1 fruit fly cellular context compared by ENCODE assay signal in the genomic region with DNA sequence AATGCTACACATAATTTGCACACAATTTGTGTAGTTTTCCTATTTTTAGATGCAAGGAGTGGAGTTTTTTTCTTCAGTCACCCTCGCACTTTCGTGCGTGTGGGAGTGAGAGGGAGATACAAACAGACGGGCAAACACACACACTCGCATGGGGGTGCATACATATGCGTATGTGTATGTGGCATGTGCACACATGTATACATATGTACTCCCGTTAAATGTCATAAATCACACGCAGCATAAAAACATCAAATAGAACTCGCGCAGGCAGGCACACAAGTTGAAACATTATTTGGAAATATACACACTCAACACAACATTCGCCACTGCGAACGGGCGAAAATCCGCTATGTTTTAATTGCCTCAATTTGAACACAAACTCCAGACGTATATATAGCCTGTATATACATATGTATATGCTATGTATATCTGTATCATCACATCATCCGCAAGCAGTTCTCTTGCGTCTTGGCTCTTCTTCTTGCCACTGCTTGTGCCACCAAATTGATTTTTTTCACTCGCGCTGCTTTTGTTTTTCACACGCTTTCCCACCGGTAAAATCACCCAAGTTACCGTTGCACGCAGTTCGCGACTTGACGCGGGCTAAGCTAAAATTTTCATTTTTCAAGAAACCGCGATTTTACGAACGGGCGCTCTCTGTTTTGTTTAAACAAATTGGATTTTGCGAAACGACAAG.
A peak's percentile ranks its signal among the peaks of the same experiment; 100 is the strongest.
TF ChIP-seq lines count a peak whose summit lies in the region.

A gene (plus strand): TSS at position 508 of the 697 bp plus-strand sequence.
A gene (minus strand): TSS at position 686 of the 697 bp plus-strand sequence.

TF ChIP-seq in whole organism, embryonic, 481 proteins besides CTCF, POLR2A, EP300 and RAD21 (continued from another document):
- TF ChIP-seq chinmo (GFP tag; IDR thresholded peaks at IDR 0.05; lab: Robert Waterston, UW; ENCODE audit: partially characterized antibody): 0 out of 4 replicates have a peak, but pooled peaks have one; percentile 25
- no peak for TF ChIP-seq CG6272 (GFP tag; IDR thresholded peaks at IDR 0.05; lab: Robert Waterston, UW)
- no peak for TF ChIP-seq mirr (GFP tag; optimal IDR thresholded peaks at IDR 0.05; lab: Kevin White, UChicago)
- TF ChIP-seq CG12659 (GFP tag; optimal IDR thresholded peaks at IDR 0.05; lab: Kevin White, UChicago): no peak
- peak; percentile 55; the same call in 1 of the 3 replicates for TF ChIP-seq CG6175 (GFP tag; IDR thresholded peaks at IDR 0.05; lab: Robert Waterston, UW)
- no peak for TF ChIP-seq CG2678 (tag; optimal IDR thresholded peaks at IDR 0.05; lab: Kevin White, UChicago)
- TF ChIP-seq CG10267 (tag; optimal IDR thresholded peaks at IDR 0.05; lab: Kevin White, UChicago): no peak
- peak; percentile 59 for TF ChIP-seq E2f2 (GFP tag; IDR thresholded peaks at IDR 0.05; lab: Robert Waterston, UW)
- 0 out of 3 replicates have a peak, but pooled peaks have one; percentile 25 for TF ChIP-seq C15 (GFP tag; IDR thresholded peaks at IDR 0.05; lab: Robert Waterston, UW)
- TF ChIP-seq MESR4 (GFP tag; optimal IDR thresholded peaks at IDR 0.05; lab: Kevin White, UChicago): peak; percentile 52
- TF ChIP-seq CG32767 (GFP tag; IDR thresholded peaks at IDR 0.05; lab: Robert Waterston, UW): peak; percentile 25; the same call in 1 of the 2 replicates
- TF ChIP-seq CG10321 (GFP tag; IDR thresholded peaks at IDR 0.05; lab: Robert Waterston, UW): peak; percentile 33; the same call in 1 of the 2 replicates
- TF ChIP-seq onecut (GFP tag; IDR thresholded peaks at IDR 0.05; lab: Robert Waterston, UW): peak; percentile 94
- 0 out of 2 replicates have a peak, but pooled peaks have one; percentile 27 for TF ChIP-seq Nf-YA (GFP tag; IDR thresholded peaks at IDR 0.05; lab: Robert Waterston, UW)
- TF ChIP-seq CG13287 (GFP tag; IDR thresholded peaks at IDR 0.05; lab: Robert Waterston, UW; ENCODE audit: partially characterized antibody): no peak
- TF ChIP-seq Gug (GFP tag; IDR thresholded peaks at IDR 0.05; lab: Robert Waterston, UW): no peak
- peak; percentile 35 for TF ChIP-seq twi (tag; optimal IDR thresholded peaks at IDR 0.05; lab: Kevin White, UChicago)
- no peak for TF ChIP-seq Meics (GFP tag; optimal IDR thresholded peaks at IDR 0.05; lab: Kevin White, UChicago)
- TF ChIP-seq CG32772 (GFP tag; IDR thresholded peaks at IDR 0.05; lab: Robert Waterston, UW): peak; percentile 37
- TF ChIP-seq knrl (GFP tag; IDR thresholded peaks at IDR 0.05; lab: Robert Waterston, UW; ENCODE audit: partially characterized antibody): no peak
- peak in 1 of 2 experiments; percentile 33 for TF ChIP-seq Pdp1 (GFP tag; optimal IDR thresholded peaks at IDR 0.05; lab: Kevin White, UChicago)
- TF ChIP-seq CG13624 (GFP tag; optimal IDR thresholded peaks at IDR 0.05; lab: Kevin White, UChicago): peak; percentile 38
- no peak for TF ChIP-seq CG4854 (GFP tag; optimal IDR thresholded peaks at IDR 0.05; lab: Kevin White, UChicago)
- no peak for TF ChIP-seq CG31224 (GFP tag; IDR thresholded peaks at IDR 0.05; lab: Robert Waterston, UW)
- TF ChIP-seq CG33213 (GFP tag; optimal IDR thresholded peaks at IDR 0.05; lab: Kevin White, UChicago): no peak
- peak; percentile 94 for TF ChIP-seq CG31365 (tag; optimal IDR thresholded peaks at IDR 0.05; lab: Kevin White, UChicago)
- no peak for TF ChIP-seq sqz (GFP tag; optimal IDR thresholded peaks at IDR 0.05; lab: Kevin White, UChicago)
- TF ChIP-seq CG30020 (tag; optimal IDR thresholded peaks at IDR 0.05; lab: Kevin White, UChicago): no peak
- no peak for TF ChIP-seq Atf6 (GFP tag; IDR thresholded peaks at IDR 0.05; lab: Robert Waterston, UW)
- peak in 1 of 2 experiments; percentile 46 for TF ChIP-seq tll (GFP tag; optimal IDR thresholded peaks at IDR 0.05; lab: Kevin White, UChicago)
- no peak for TF ChIP-seq CG11093 (GFP tag; IDR thresholded peaks at IDR 0.05; lab: Robert Waterston, UW)
- no peak for TF ChIP-seq salm (tag; optimal IDR thresholded peaks at IDR 0.05; lab: Kevin White, UChicago)
- TF ChIP-seq Elba2 (GFP tag; optimal IDR thresholded peaks at IDR 0.05; lab: Kevin White, UChicago): no peak
- TF ChIP-seq nerfin-1 (tag; optimal IDR thresholded peaks at IDR 0.05; lab: Kevin White, UChicago): peak; percentile 15
- TF ChIP-seq stwl (tag; optimal IDR thresholded peaks at IDR 0.05; lab: Kevin White, UChicago): no peak
- TF ChIP-seq chm (GFP tag; IDR thresholded peaks at IDR 0.05; lab: Robert Waterston, UW): peak; percentile 32; the same call in 1 of the 2 replicates
- TF ChIP-seq Stat92E (GFP tag; optimal IDR thresholded peaks at IDR 0.05; lab: Kevin White, UChicago): peak in 1 of 3 experiments; percentile 6
TF ChIP-seq in whole organism, embryonic: peak in this region for 30.
